Worm (Caenorhabditis elegans): ENCODE data around the gene C34C12.7.

The C34C12.7 gene

ce11 chrIII:3484995-3485394 is 3.1 kb downstream of the C34C12.7 start:
- TF ChIP-seq aha-1 (tag) (peak; percentile 70), jun-1 (tag; optimal IDR thresholded peaks at IDR 0.05) (no peak), unc-62 (GFP tag; optimal IDR thresholded peaks at IDR 0.05 in 1 of 2) (no peak), unc-62 (tag; optimal IDR thresholded peaks at IDR 0.05) (no peak), pha-4 (GFP tag; IDR thresholded peaks at IDR 0.05) (no peak), pha-4 (tag; optimal IDR thresholded peaks at IDR 0.05) (no peak), ceh-82 (tag; optimal IDR thresholded peaks at IDR 0.05) (no peak), unc-39 (tag; optimal IDR thresholded peaks at IDR 0.05) (no peak), ceh-44 (GFP tag; IDR thresholded peaks at IDR 0.05) (0 out of 2 replicates have a peak, but pooled peaks have one; percentile 28)

- TF ChIP-seq hmg-1.1 (GFP tag; IDR thresholded peaks at IDR 0.05) = no peak
- no peak for TF ChIP-seq pqm-1 (tag; optimal IDR thresholded peaks at IDR 0.05)
- no peak for TF ChIP-seq nhr-6 (tag; optimal IDR thresholded peaks at IDR 0.05)
- TF ChIP-seq aha-1 (tag) = no peak
- no peak for TF ChIP-seq gei-8 (GFP tag; optimal IDR thresholded peaks at IDR 0.05)
- no peak for TF ChIP-seq skn-1 (tag; optimal IDR thresholded peaks at IDR 0.05)
- no peak for TF ChIP-seq hlh-30 (tag; optimal IDR thresholded peaks at IDR 0.05; ENCODE audit: insufficient read depth)
- TF ChIP-seq nhr-111 (GFP tag; optimal IDR thresholded peaks at IDR 0.05) = no peak
- TF ChIP-seq Y48G9A.11 (GFP tag; IDR thresholded peaks at IDR 0.05) = no peak
- no peak for TF ChIP-seq vab-7 (GFP tag; IDR thresholded peaks at IDR 0.05)
- TF ChIP-seq fkh-10 (GFP tag; optimal IDR thresholded peaks at IDR 0.05) = no peak
- TF ChIP-seq nhr-76 (tag; optimal IDR thresholded peaks at IDR 0.05) = no peak
- no peak for TF ChIP-seq daf-19 (GFP tag; conservative IDR thresholded peaks at IDR 0.05)
These were observed 5.8 kb downstream of the C34C12.7 start, which contains the start of gene C34C12.6 for ce11 chrIII:3482291-3482690. C34C12.6 (plus strand) TSS chrIII:3482591.

- TF ChIP-seq lir-3 (tag; optimal IDR thresholded peaks at IDR 0.05) (no peak), fkh-10 (GFP tag; optimal IDR thresholded peaks at IDR 0.05) (no peak), ceh-28 (tag; optimal IDR thresholded peaks at IDR 0.05) (no peak), F49E8.2 (tag; optimal IDR thresholded peaks at IDR 0.05; ENCODE audit: borderline replicate concordance) (no peak), ceh-20 (GFP tag; IDR thresholded peaks at IDR 0.05) (no peak)
These were observed 7.2 kb downstream of the C34C12.7 start for ce11 chrIII:3480950-3481349.

- TF ChIP-seq mes-2 (tag; optimal IDR thresholded peaks at IDR 0.05; ENCODE audit: poor library complexity, severe bottlenecking) = no peak
- TF ChIP-seq T26A8.4 (GFP tag; IDR thresholded peaks at IDR 0.05) = no peak
- TF ChIP-seq mdl-1 (tag; optimal IDR thresholded peaks at IDR 0.05) = no peak
- no peak for TF ChIP-seq ama-1 (optimal IDR thresholded peaks at IDR 0.05)
- peak; percentile 50 for TF ChIP-seq aha-1 (tag)
- TF ChIP-seq unc-62 (GFP tag; optimal IDR thresholded peaks at IDR 0.05 in 1 of 2) = no peak
- TF ChIP-seq unc-62 (tag; optimal IDR thresholded peaks at IDR 0.05) = no peak
- no peak for TF ChIP-seq aly-2 (tag; optimal IDR thresholded peaks at IDR 0.05)
- no peak for TF ChIP-seq R02D3.7 (tag; optimal IDR thresholded peaks at IDR 0.05)
- peak; percentile 6 for TF ChIP-seq nhr-28 (tag; optimal IDR thresholded peaks at IDR 0.05)
- no peak for TF ChIP-seq ztf-11 (tag; optimal IDR thresholded peaks at IDR 0.05)
- no peak for TF ChIP-seq nhr-6 (tag; optimal IDR thresholded peaks at IDR 0.05)
These were observed 7.9 kb downstream of the C34C12.7 start for ce11 chrIII:3480236-3480635.

ce11 chrIII:3478795-3479398 is 9.2 kb downstream of the C34C12.7 start:
- TF ChIP-seq zip-2 (tag; optimal IDR thresholded peaks at IDR 0.05) (no peak), nhr-10 (tag; optimal IDR thresholded peaks at IDR 0.05) (no peak), F49E8.2 (tag; optimal IDR thresholded peaks at IDR 0.05; ENCODE audit: borderline replicate concordance) (no peak), madf-9 (GFP tag; conservative IDR thresholded peaks at IDR 0.05) (no peak), nhr-48 (tag; optimal IDR thresholded peaks at IDR 0.05) (no peak), mes-2 (tag; optimal IDR thresholded peaks at IDR 0.05; ENCODE audit: poor library complexity, severe bottlenecking) (no peak), attf-4 (tag; optimal IDR thresholded peaks at IDR 0.05) (no peak), unc-62 (GFP tag; optimal IDR thresholded peaks at IDR 0.05 in 1 of 2) (no peak), unc-62 (tag; optimal IDR thresholded peaks at IDR 0.05) (no peak), ZK337.2 (GFP tag; IDR thresholded peaks at IDR 0.05) (no peak), nhr-11 (tag; optimal IDR thresholded peaks at IDR 0.05) (no peak), tra-1 (GFP tag; IDR thresholded peaks at IDR 0.05) (no peak), duxl-1 (tag; optimal IDR thresholded peaks at IDR 0.05; ENCODE audit: poor library complexity) (no peak), lim-7 (GFP tag; IDR thresholded peaks at IDR 0.05) (no peak), hmg-1.1 (GFP tag; IDR thresholded peaks at IDR 0.05) (no peak), nhr-6 (tag; optimal IDR thresholded peaks at IDR 0.05) (no peak), Y48G9A.11 (GFP tag; IDR thresholded peaks at IDR 0.05) (no peak), nhr-237 (tag; optimal IDR thresholded peaks at IDR 0.05) (no peak)
